Worm (Caenorhabditis elegans): Measurements from ENCODE around the gene ggtb-1.

DNA sequence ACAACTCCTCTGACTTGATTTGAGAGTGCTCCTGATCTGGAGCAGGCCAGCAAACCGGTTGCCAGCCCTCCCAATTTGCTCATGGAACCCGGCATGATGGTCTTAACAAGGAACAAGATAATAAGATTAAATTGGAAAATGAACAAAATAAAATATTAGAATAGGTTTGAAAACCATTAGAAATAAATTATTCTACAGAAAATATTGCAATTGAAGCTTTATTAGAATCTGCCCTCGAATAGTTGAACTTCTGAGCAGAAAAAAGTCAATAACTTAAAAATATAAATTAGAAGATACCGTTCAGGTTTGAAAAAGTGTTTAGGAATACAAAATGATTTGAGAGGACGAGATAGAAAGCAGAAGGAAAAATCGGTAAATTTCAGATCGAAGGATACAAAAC lies 25.1 kb downstream of the ggtb-1 start, which contains the start of gene nuo-4:
- TF ChIP-seq fkh-10 (GFP tag; optimal IDR thresholded peaks at IDR 0.05), result no peak
- TF ChIP-seq pqm-1 (tag; optimal IDR thresholded peaks at IDR 0.05), result no peak

Measured in whole organism, L3 larva.